Worm (Caenorhabditis elegans): ENCODE results near the gene lron-15.

DNA sequence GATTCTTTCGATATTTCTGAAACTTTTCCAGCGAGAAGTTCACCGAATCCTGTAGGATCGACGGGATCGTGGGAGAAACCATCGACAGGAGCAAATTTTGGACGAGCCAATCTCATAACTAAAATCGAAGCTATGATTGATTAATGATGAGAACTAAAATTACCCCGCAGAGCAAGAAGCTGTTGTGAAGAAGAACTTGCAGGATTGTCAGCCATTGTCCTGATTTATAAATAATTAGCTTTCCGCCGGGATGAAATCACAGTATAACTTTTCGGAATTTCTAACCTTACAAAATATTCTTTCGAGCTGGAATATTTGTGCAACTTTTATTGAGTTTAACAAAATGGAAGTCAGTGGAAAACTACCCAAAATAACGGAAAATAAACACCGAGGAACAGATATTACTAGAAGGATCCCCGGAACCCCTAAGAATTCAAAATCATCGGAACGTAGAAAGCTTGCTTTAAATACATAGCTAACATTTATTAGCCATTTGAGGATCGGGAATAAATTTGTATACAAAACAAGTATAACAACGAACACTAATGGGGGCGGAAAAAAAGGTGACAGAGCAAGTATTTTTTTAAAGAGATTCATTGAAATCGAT is 42.7 kb upstream of the lron-15 start, which contains the start of gene C56C10.7:
- no peak for TF ChIP-seq C08G9.2 (tag; optimal IDR thresholded peaks at IDR 0.05)
- no peak for TF ChIP-seq hlh-6 (tag; optimal IDR thresholded peaks at IDR 0.05)
- no peak for TF ChIP-seq unc-3 (GFP tag; conservative IDR thresholded peaks at IDR 0.05)
- TF ChIP-seq unc-3 (tag; optimal IDR thresholded peaks at IDR 0.05) = no peak
- TF ChIP-seq unc-86 (tag; optimal IDR thresholded peaks at IDR 0.05) = no peak
- TF ChIP-seq lim-6 (tag; optimal IDR thresholded peaks at IDR 0.05) = no peak
- no peak for TF ChIP-seq fkh-10 (GFP tag; optimal IDR thresholded peaks at IDR 0.05)
- TF ChIP-seq nfya-1 (tag; optimal IDR thresholded peaks at IDR 0.05) = no peak
